Fruit fly (Drosophila melanogaster): ENCODE measurements around the gene CG31326.

Gene CG31326

dm6 chr3R:14220105-14220504 is at the start of gene CG31326:
Gene CG31326, minus strand, starts transcription at chr3R:14220205.
- no peak for TF ChIP-seq noc (tag; optimal IDR thresholded peaks at IDR 0.05)

dm6 chr3R:14262087-14262486 is 42.1 kb upstream of the CG31326 start, which contains the start of the genes CG14839 and CG14841:
Gene CG14839, plus strand, starts transcription at chr3R:14262387.
Gene CG14841, minus strand, starts transcription at chr3R:14262418.
- no peak for TF ChIP-seq noc (tag; optimal IDR thresholded peaks at IDR 0.05)

DNA sequence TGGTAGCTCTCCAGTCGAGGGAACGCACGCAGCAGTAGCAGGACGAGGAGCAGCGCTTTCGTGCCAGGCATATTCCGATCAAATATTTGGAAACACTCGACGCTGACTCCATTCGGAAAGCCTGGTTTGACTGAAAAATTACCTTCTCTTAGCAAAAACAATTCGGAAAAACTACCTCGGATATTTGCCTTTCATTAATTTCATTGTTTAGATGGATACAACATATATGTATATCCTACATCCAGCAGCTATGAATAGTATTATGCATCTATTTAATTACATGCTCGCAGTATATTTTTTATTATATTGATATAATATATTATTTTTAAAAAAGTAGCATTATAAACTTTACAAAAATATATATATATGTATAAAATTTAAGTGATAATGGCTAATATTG is 41.1 kb upstream of the CG31326 start, which contains the start of gene CG14840:
Gene CG14840, minus strand, starts transcription at position 101 of the 400 bp plus-strand sequence.
- no peak for TF ChIP-seq noc (tag; optimal IDR thresholded peaks at IDR 0.05)

DNA sequence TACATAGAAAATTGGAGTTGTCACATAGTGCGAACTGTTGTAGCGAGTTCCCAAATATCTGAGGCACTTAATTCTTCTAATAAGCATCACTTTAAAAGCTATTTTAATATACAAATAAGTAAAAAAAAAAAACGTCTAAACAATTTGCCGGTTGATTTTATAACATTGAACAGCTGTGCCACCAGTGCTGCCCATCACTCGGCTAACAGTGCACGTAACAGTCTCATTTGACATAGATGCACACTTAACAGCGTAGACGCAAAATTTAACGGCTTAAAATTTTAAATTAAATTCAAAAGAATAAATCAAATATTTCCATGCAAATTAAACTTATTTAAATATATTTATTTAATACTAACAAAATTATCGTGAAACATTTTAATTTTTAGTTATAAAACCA is 39.8 kb upstream of the CG31326 start, which contains the start of gene MetRS-m:
Gene MetRS-m, minus strand, starts transcription at position 171 of the 400 bp plus-strand sequence.
- TF ChIP-seq noc (tag; optimal IDR thresholded peaks at IDR 0.05), result no peak

DNA sequence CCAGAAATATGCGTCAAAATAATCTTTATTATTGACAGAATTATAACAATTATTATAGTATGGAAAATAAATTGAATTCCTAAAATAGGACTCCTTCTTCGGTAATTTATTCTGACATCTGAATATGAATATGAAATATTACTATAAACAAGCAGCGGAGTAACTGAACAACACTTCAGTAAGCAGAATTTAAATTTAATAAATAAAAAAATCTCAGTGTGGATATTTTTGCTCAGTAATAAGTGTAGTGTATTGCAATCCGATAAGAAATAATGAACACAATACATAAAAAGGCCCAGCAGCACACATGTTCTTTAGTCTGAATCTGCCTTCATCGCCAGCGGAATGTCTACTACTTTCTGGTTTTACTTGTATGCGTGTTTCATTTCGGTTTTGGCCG is 35.8 kb upstream of the CG31326 start, which contains the start of gene CG43179:
Gene CG43179, plus strand, starts transcription at position 301 of the 400 bp plus-strand sequence.
- no peak for TF ChIP-seq noc (tag; optimal IDR thresholded peaks at IDR 0.05)

DNA sequence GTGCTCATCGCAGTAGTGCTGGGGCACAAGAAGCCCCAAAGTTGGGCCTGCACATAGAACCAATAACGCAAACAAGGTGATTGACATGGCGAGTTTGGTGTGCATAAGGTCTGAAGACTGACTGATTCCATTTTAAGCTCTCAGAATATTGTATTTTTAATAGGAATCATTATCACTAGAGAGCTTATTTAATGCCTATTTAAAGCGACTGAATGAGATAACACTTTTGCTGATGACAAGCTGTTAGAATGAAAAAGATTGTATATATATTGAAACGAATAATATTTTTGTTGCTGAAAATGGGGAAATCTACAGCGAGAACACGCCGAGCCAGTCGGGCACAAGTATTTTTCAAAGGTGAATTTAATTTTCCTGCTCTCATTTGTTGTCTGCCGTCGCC is 25.4 kb upstream of the CG31326 start, which contains the start of gene CG9616:
Gene CG9616, minus strand, starts transcription at position 101 of the 400 bp plus-strand sequence.
- no peak for TF ChIP-seq noc (tag; optimal IDR thresholded peaks at IDR 0.05)

- no peak for TF ChIP-seq noc (tag; optimal IDR thresholded peaks at IDR 0.05)
Observed at dm6 chr3R:14244577-14244976, 24.6 kb upstream of the CG31326 start, which contains the start of gene CG43291. Gene CG43291, minus strand, starts transcription at chr3R:14244677.

DNA sequence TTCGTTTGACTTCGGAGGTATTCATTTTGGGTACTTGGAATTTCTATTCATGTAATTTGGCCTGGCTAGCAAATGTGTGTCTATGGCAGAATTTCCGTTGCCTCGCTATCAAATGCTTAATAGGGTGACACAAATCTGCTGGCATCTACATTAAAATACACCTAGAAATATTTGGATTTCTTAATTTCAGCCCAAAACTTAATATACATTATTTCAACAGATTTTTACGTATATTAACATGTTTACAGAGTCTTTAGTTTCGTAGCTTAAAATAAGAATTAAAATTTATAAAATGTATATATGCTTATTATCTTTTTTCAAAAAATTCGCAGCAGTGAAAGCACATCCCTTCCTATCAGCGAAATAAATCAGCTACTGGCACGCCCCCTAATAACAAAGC is 9.0 kb upstream of the CG31326 start, which contains the start of gene CG9624:
Gene CG9624, minus strand, starts transcription at position 101 of the 400 bp plus-strand sequence.
- TF ChIP-seq noc (tag; optimal IDR thresholded peaks at IDR 0.05), result no peak

dm6 chr3R:14226662-14227061 is 6.7 kb upstream of the CG31326 start, which contains the start of gene CG9631:
Gene CG9631, minus strand, starts transcription at chr3R:14226762.
- TF ChIP-seq noc (tag; optimal IDR thresholded peaks at IDR 0.05), result no peak

- TF ChIP-seq noc (tag; optimal IDR thresholded peaks at IDR 0.05), result peak; percentile 33
Observed at dm6 chr3R:14224105-14224574, 4.1 kb upstream of the CG31326 start, which contains the start of gene Sp212. Gene Sp212, minus strand, starts transcription at chr3R:14224155.

- no peak for TF ChIP-seq noc (tag; optimal IDR thresholded peaks at IDR 0.05)
Observed at dm6 chr3R:14221484-14221883, 1.5 kb upstream of the CG31326 start, which contains the start of gene CG33109. Gene CG33109, minus strand, starts transcription at chr3R:14221584.

dm6 chr3R:14217839-14218238 is 2.2 kb downstream of the CG31326 start, which contains the start of gene CG9649:
Gene CG9649, minus strand, starts transcription at chr3R:14217882.
- no peak for TF ChIP-seq noc (tag; optimal IDR thresholded peaks at IDR 0.05)

DNA sequence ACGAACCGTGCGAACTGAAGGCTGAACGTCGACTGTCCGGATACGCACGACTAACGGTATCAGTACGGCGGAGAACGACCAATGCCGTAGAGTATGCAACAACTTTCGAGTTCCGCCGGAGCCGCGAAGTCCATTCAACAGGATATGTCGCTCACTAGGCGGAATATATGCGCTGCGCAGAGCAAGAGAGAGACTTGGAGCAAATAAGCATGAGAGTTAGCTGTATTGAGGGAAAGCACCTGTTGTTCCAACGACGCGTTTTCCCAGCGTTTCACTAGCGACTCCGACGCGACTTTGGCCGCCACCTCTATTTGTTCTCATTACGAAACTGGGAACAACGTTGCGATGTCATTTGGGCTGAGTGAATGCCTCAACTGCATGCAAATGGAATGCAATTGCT is 5.2 kb downstream of the CG31326 start, which contains the start of gene Dop1R1:
Gene Dop1R1, minus strand, starts transcription at position 35 of the 400 bp plus-strand sequence.
- no peak for TF ChIP-seq noc (tag; optimal IDR thresholded peaks at IDR 0.05)

Data from whole organism, larva.